2 fruit fly cellular contexts compared by ENCODE assay signal in the genomic region with DNA sequence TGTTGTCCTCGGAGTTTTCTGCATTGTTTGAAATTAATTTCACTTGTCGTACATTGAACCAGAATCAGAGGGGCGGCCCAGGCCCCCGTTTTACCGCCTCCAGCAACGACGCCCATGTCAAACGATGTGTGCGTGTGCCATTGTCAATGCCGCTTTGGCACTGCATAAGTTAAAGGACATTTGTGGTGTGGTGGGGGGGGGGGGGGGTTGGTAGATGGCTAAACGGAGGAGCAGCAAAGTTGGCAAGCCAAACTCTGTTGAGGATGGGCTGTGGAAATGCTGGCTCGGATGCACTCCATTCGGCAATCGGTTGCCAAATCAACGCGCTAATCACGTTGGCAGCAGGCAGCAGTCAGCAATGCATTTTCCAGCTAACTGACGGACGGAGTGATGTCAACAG.
TF ChIP-seq lines count a peak whose summit lies in the region.

No protein-coding gene starts in this region.

- no peak for TF ChIP-seq CTCF in whole organism, embryonic (GFP tag; optimal IDR thresholded peaks at IDR 0.05; lab: Kevin White, UChicago)

TF ChIP-seq in whole organism, embryonic, 481 proteins besides CTCF, POLR2A, EP300 and RAD21:
- TF ChIP-seq PHDP (tag; optimal IDR thresholded peaks at IDR 0.05; lab: Kevin White, UChicago) (no peak), Hr39 (optimal IDR thresholded peaks at IDR 0.05; lab: Kevin White, UChicago) (peak; percentile 73)

TF ChIP-seq in whole organism, wandering third instar larva, 38 proteins besides CTCF, POLR2A, EP300 and RAD21:
- TF ChIP-seq CG9705 (GFP tag; optimal IDR thresholded peaks at IDR 0.05; lab: Kevin White, UChicago) (no peak), Hnf4 (GFP tag; optimal IDR thresholded peaks at IDR 0.05; lab: Kevin White, UChicago) (no peak), Dfd (GFP tag; optimal IDR thresholded peaks at IDR 0.05; lab: Kevin White, UChicago) (peak; percentile 89), Hr83 (GFP tag; optimal IDR thresholded peaks at IDR 0.05; lab: Kevin White, UChicago; ENCODE audit: poor library complexity, severe bottlenecking) (no peak), Sp1 (GFP tag; optimal IDR thresholded peaks at IDR 0.05; lab: Kevin White, UChicago) (no peak)
